Fruit fly (Drosophila melanogaster) S2 (cell line): ENCODE measurements around the gene CG18268.

ENCODE experiments used
- CG8478 ChIP-seq: fragments of >200 bp; optimal IDR thresholded peaks from 2 replicates; lab custom pipeline; 2018
- CTCF ChIP-seq, 2 experiments: fragments of >200 bp; optimal IDR thresholded peaks; 2 replicates each; lab custom pipeline; 2018

The CG18268 gene

DNA sequence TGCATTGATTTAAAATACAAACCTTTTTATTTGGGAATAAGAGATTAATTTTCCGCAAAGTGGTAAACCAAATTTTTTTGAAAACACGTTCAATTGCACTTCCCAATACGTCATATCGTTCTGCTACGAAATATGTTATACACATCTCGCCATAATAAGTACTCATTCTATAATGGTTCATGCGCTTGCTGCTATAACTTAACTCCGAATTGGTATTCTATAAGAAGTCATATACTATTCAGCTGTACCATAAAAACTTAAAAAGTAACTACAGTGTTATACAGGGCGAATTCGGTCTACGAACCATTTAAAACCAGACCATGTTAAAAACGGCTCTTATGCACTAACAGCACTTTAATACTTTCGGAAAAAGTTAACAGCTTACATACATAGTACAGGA is 24.6 kb downstream of the CG18268 start:
- no peak for TF ChIP-seq CG8478 (lab: Kevin White, UChicago)
- peak; percentile 39 to 49 for TF ChIP-seq CTCF (optimal IDR thresholded peaks at IDR 0.05; lab: Kevin White, UChicago)

DNA sequence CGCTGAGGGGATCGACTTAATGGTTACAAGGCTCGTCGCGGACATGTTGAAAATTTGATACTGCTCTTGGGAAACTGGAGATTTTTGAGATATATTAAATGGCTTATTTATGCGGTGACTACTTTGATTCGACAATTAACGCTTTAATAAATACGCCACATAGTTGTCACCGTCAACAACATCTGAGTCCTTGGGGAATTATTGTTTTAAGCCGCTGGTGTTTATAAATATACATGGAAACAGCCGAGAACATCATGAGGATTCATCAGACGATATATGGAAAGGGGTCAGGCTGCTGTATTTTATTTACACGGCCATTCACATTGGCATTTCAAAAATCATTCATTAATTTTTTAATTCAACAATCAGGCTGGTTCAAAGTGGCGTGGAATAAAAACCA is 32.6 kb downstream of the CG18268 start, which contains the start of gene CG11286:
Gene CG11286, minus strand, starts transcription at position 101 of the 400 bp plus-strand sequence.
- TF ChIP-seq CG8478 (lab: Kevin White, UChicago) (no peak), CTCF (optimal IDR thresholded peaks at IDR 0.05; lab: Kevin White, UChicago) (no peak)

DNA sequence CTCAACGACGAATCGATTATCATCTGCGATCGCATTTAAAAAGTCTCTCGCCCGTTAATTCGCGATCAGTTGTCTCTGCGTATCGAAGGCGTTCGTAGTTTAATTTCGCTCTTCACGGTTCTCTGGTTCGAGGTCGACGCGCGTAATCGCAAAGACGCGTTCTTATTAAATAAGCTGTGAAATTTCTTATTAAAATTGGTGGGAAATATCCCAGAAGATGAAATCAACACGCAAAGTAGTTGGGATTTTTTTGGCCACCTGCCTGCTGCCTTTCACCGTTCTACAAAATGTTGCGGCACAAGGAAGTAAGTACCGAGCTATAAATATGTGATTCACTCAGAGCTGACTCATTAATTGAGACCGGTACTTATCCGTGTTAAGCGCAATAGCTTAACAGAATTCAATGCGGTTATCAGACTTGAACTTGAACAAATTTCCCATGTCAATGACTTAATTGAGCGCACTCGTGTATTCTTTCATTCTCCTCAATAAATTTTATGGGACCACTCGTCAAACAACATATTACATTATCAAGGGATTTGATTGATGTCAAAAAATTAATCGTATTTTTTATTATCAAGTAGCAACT is 43.2 kb downstream of the CG18268 start:
- TF ChIP-seq CG8478 (lab: Kevin White, UChicago) (no peak), CTCF (optimal IDR thresholded peaks at IDR 0.05; lab: Kevin White, UChicago) (no peak)

DNA sequence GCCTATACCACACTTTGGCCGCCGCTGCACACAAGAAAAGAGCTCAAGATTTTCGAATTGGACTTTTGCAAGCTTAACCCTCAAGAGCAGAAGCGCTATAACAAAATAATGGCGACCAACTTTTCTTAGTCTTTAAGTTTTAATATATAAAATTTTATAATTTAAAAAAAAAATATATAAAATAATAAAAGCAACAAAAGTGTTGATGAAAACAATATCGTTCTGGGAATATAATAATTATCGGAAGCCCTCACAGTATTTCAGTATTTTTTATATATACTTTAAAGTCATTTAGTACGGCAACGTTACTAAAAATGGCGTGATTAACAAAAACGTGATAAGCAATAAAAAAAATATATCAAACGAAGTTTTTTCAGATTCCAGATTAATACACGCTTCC is 44.7 kb downstream of the CG18268 start, which contains the start of gene Sp7:
Gene Sp7, plus strand, starts transcription at position 301 of the 400 bp plus-strand sequence.
- TF ChIP-seq CG8478 (lab: Kevin White, UChicago) (no peak), CTCF (optimal IDR thresholded peaks at IDR 0.05; lab: Kevin White, UChicago) (no peak)

DNA sequence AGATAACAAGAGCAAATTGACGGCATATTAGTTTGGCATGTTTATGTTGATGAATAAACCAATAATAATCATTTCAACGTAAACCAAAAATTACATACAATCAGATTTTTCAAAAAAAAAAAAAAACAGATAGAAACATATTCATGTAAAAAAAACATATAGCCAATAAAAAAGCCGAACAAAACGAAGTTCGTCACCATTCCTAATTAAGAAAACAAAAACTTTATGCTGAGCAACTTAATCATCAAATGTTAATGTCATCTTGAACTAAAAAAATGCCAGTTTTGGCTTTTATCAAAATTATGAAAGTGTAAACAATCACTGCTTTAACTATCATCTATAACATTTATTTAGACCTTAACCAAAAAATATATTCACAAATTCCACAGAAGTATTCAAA is 46.4 kb downstream of the CG18268 start, which contains the start of gene CG10919:
Gene CG10919, plus strand, starts transcription at position 301 of the 400 bp plus-strand sequence.
- TF ChIP-seq CTCF (optimal IDR thresholded peaks at IDR 0.05; lab: Kevin White, UChicago) (no peak), CG8478 (lab: Kevin White, UChicago) (no peak)

DNA sequence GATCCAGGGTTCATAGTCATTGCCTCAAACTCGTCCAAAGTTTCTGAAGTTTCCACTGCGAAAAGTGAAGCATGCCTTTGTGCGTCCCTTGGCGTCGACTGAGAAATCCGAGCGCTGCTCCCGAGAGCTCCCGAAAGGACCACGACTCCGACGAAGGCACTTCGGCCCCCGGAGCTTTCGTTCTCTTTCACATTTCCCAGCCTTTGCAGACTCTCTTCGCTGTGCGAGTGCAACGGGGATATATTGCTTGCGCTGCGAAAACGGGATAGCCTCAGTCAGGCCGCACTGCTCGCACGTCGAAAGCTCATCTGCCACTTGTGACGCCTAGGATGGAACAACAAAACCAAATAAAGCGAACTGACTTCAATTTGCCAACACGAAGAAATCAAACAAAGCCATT is 50.7 kb downstream of the CG18268 start:
- no peak for TF ChIP-seq CTCF (optimal IDR thresholded peaks at IDR 0.05; lab: Kevin White, UChicago)
- TF ChIP-seq CG8478 (lab: Kevin White, UChicago), result no peak
